Fruit fly (Drosophila melanogaster) whole organism: Measurements from ENCODE around the gene mRpL13.
A peak's percentile ranks its signal among the peaks of the same experiment; 100 is the strongest.

ENCODE experiments used
- CG8478 ChIP-seq: fragments of >200 bp; optimal IDR thresholded peaks from 2 replicates; lab custom pipeline; 2018; ENCODE audit warnings: inconsistent platforms
- Dll ChIP-seq: fragments of >200 bp; optimal IDR thresholded peaks from 2 replicates; lab custom pipeline; 2017
- EcR ChIP-seq, 2 experiments: fragments of >200 bp; optimal IDR thresholded peaks; 2 replicates each; lab custom pipeline; 2017; ENCODE audit warnings: missing biosample characterization in 2 of 2, missing genetic modification characterization in 2 of 2, missing genetic modification reagents in 2 of 2
- pan ChIP-seq: fragments of >200 bp; optimal IDR thresholded peaks from 2 replicates; lab custom pipeline; 2017
- psq ChIP-seq: fragments of >200 bp; optimal IDR thresholded peaks from 2 replicates; lab custom pipeline; 2017
- usp ChIP-seq: fragments of >200 bp; optimal IDR thresholded peaks from 2 replicates; lab custom pipeline; 2017; ENCODE audit warnings: missing biosample characterization, missing genetic modification characterization, mixed read lengths

Gene mRpL13

dm6 chr2L:18889311-18889710 lies 30.3 kb upstream of the mRpL13 start:
- no peak for TF ChIP-seq Dll (lab: Kevin White, UChicago)
- no peak for TF ChIP-seq psq (lab: Kevin White, UChicago)
- TF ChIP-seq CG8478 (lab: Kevin White, UChicago) = no peak
- TF ChIP-seq pan (lab: Kevin White, UChicago) = no peak
- TF ChIP-seq EcR (GFP tag; optimal IDR thresholded peaks at IDR 0.05; lab: Kevin White, UChicago) = no peak
- TF ChIP-seq usp (GFP tag; lab: Kevin White, UChicago) = no peak

- TF ChIP-seq Dll (lab: Kevin White, UChicago) (no peak), psq (lab: Kevin White, UChicago) (no peak), usp (GFP tag; lab: Kevin White, UChicago) (no peak), CG8478 (lab: Kevin White, UChicago) (no peak), pan (lab: Kevin White, UChicago) (no peak), EcR (GFP tag; optimal IDR thresholded peaks at IDR 0.05; lab: Kevin White, UChicago) (no peak)
These were observed 27.9 kb upstream of the mRpL13 start for dm6 chr2L:18886904-18887303.

DNA sequence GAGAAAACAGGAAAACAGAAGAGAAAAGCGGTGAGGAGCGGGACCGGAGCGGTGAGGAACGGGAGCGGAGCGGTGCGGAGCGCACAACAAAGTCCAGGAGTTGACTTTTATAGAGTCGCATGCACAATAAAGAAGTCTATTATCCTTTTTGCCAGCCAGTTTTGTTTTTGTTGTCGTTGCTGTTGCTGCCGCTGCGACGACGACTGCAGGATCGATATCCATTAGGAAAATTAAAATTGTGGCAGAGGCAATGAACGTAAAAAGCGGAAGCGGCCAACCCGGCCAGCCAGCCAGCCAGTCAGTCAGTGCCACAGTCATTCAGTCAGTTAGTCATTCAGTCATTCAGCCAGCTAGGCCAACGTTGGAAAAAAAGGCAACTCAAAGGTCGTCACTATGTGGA lies 25.7 kb upstream of the mRpL13 start:
- no peak for TF ChIP-seq psq (lab: Kevin White, UChicago)
- no peak for TF ChIP-seq pan (lab: Kevin White, UChicago)
- no peak for TF ChIP-seq EcR (GFP tag; optimal IDR thresholded peaks at IDR 0.05; lab: Kevin White, UChicago)
- TF ChIP-seq Dll (lab: Kevin White, UChicago) = no peak
- no peak for TF ChIP-seq CG8478 (lab: Kevin White, UChicago)
- TF ChIP-seq usp (GFP tag; lab: Kevin White, UChicago) = no peak

DNA sequence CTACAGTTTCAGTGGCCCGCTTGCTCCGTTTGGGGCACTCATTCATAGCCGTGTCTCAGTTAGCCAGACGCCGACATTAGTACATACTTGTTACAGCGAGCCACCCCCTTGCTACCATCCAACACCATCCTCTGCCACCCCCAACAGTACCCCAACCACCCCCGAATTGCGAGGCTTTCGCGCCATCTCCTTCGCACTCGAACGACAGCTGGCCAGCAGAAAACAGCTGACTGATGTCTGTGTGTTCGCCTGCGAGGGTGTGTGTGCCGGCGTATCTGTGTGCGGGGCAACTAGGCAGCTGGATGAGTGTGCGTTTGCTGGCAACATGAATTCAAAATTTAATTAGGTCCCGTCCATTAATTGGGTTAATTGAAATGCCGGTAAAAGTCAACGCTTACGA lies 23.7 kb upstream of the mRpL13 start:
- TF ChIP-seq psq (lab: Kevin White, UChicago) = no peak
- no peak for TF ChIP-seq pan (lab: Kevin White, UChicago)
- no peak for TF ChIP-seq Dll (lab: Kevin White, UChicago)
- TF ChIP-seq CG8478 (lab: Kevin White, UChicago) = no peak
- TF ChIP-seq usp (GFP tag; lab: Kevin White, UChicago) = no peak
- no peak for TF ChIP-seq EcR (GFP tag; optimal IDR thresholded peaks at IDR 0.05; lab: Kevin White, UChicago)

DNA sequence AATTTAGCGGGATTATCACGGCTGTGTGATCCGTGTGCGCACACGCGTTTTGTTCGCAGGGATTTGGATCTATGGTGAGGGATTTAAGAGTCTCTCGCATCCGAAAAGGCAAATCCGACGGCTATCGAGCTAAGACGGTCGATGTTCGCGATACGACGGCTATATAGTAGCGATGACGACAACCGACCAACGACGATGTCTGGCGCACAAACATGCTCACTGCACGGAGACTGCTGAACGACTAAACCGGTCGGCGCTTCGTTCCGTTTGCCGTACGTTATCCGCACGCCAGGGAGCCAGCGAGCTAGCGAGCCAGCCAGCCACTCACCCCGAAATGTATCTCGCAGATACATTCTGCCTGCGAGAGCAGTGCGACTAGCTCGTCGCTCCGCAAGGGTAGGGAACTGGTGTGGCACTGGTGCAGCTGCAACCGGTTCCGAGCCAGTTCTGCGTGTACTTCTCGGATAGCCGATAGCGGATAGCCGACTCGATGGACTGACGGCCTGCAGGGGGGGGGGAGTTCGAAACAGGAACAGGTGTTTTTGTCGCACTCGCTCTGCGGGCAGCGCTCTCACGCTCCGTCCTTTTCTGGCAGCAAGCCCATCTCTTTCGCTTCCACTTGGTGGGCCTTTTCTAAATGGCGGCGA lies 22.1 kb upstream of the mRpL13 start, which contains the start of gene tup:
Gene tup, minus strand, starts transcription at position 248 of the 647 bp plus-strand sequence.
- TF ChIP-seq usp (GFP tag; lab: Kevin White, UChicago) = no peak
- TF ChIP-seq EcR (GFP tag; optimal IDR thresholded peaks at IDR 0.05; lab: Kevin White, UChicago) = peak in 1 of 2 experiments; percentile 18
- TF ChIP-seq Dll (lab: Kevin White, UChicago) = no peak
- TF ChIP-seq psq (lab: Kevin White, UChicago) = no peak
- TF ChIP-seq CG8478 (lab: Kevin White, UChicago) = peak; percentile 86

DNA sequence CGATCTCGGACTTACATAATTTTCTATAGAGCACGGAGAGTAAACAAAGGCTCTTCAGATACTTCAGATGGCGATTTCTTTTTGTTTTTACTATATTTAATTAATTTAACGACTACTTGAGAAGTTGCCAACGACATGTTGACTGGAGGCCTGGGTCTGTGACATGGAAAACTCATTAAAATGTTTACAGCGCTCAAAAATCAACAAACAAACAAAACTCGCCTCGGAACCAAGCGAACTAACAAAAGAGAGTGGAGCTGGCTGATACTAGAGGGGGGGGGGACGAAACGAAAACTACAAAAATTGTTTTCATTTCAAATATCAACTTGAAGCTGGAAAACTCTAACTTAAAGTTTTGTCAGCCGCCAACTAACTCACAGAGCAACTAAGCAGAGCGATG lies 19.4 kb upstream of the mRpL13 start:
- no peak for TF ChIP-seq Dll (lab: Kevin White, UChicago)
- no peak for TF ChIP-seq usp (GFP tag; lab: Kevin White, UChicago)
- TF ChIP-seq EcR (GFP tag; optimal IDR thresholded peaks at IDR 0.05; lab: Kevin White, UChicago) = no peak
- TF ChIP-seq psq (lab: Kevin White, UChicago) = no peak
- no peak for TF ChIP-seq CG8478 (lab: Kevin White, UChicago)
- no peak for TF ChIP-seq pan (lab: Kevin White, UChicago)

- TF ChIP-seq pan (lab: Kevin White, UChicago) (no peak), Dll (lab: Kevin White, UChicago) (peak; percentile 22)
These were observed 16.2 kb upstream of the mRpL13 start for dm6 chr2L:18875213-18875612.

dm6 chr2L:18871822-18872221 lies 12.8 kb upstream of the mRpL13 start:
- TF ChIP-seq usp (GFP tag; lab: Kevin White, UChicago) (no peak), pan (lab: Kevin White, UChicago) (no peak), Dll (lab: Kevin White, UChicago) (no peak)

DNA sequence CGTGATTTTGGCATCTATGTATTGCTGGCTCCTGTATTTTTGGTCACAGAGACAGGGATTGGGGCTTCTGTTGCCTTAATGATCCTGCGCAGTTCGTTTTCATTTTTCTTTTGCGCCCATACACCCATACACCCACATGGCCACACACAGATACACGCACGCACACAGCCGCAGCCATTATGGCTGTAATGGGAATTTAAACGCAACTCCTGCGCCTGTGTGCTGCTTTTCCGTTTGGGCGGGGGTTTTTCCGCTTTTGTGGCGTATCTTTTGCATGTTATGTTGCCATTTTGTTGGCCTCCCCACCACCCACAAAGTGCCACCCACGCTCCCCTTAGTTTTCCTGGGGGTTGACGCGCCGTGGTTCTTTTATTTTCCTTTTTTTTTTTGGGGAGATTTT lies 8.8 kb upstream of the mRpL13 start:
- TF ChIP-seq usp (GFP tag; lab: Kevin White, UChicago) = no peak
- TF ChIP-seq pan (lab: Kevin White, UChicago) = no peak
- no peak for TF ChIP-seq CG8478 (lab: Kevin White, UChicago)
- TF ChIP-seq EcR (GFP tag; optimal IDR thresholded peaks at IDR 0.05; lab: Kevin White, UChicago) = no peak

DNA sequence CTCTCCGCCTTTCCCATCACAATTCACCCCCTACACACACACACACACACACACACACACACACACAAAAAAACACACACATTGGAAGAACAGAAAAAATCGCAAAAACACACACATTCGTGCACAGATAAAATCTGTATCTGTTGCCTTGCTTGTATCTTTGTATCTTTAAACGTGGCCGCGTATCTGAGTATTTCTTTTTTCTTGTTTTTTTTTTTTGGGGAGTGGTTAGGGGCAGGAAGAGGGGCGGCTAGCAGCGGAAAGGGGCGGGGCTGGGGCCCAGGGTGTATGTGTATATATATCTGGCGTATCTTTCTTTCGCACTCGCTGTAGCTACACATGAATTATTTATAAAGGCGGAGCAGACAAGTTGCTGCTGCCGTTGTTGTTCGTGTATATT lies 7.5 kb upstream of the mRpL13 start:
- TF ChIP-seq CG8478 (lab: Kevin White, UChicago) = no peak
- TF ChIP-seq Dll (lab: Kevin White, UChicago) = no peak
- TF ChIP-seq EcR (GFP tag; optimal IDR thresholded peaks at IDR 0.05; lab: Kevin White, UChicago) = no peak
- no peak for TF ChIP-seq usp (GFP tag; lab: Kevin White, UChicago)
- TF ChIP-seq psq (lab: Kevin White, UChicago) = no peak
- no peak for TF ChIP-seq pan (lab: Kevin White, UChicago)

DNA sequence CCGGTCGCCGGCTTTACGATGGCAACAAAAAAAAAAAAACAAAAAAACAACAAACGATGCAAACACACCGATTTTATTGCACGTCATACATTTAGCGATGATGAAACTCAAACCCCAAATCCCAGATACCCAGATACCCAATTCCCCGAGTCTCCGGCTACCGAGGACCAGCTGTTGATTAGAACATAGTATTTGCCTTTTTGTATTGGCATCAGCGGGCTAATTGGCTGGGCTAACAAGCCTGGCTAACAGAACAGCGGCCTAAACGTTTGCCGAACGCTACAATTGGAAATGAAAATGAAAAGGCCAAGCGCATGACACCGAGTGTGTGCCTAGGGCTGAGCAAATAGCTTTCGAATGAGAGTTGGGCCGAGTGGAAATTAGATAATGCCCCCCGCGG lies 5.9 kb upstream of the mRpL13 start:
- TF ChIP-seq pan (lab: Kevin White, UChicago) = no peak
- TF ChIP-seq psq (lab: Kevin White, UChicago) = no peak
- no peak for TF ChIP-seq usp (GFP tag; lab: Kevin White, UChicago)
- TF ChIP-seq CG8478 (lab: Kevin White, UChicago) = no peak
- TF ChIP-seq Dll (lab: Kevin White, UChicago) = no peak
- no peak for TF ChIP-seq EcR (GFP tag; optimal IDR thresholded peaks at IDR 0.05; lab: Kevin White, UChicago)

dm6 chr2L:18864093-18864492 lies 5.0 kb upstream of the mRpL13 start:
- TF ChIP-seq usp (GFP tag; lab: Kevin White, UChicago) = no peak
- TF ChIP-seq CG8478 (lab: Kevin White, UChicago) = no peak
- no peak for TF ChIP-seq EcR (GFP tag; optimal IDR thresholded peaks at IDR 0.05; lab: Kevin White, UChicago)
- no peak for TF ChIP-seq psq (lab: Kevin White, UChicago)
- TF ChIP-seq Dll (lab: Kevin White, UChicago) = no peak
